Fruit fly (Drosophila melanogaster): ENCODE results near the gene Arl1.

The Arl1 gene

dm6 chr3L:15956448-15957010 is 26.4 kb upstream of the Arl1 start, which contains the start of gene elgi (continued):
- TF ChIP-seq CG6808 (GFP tag; optimal IDR thresholded peaks at IDR 0.05), result peak; percentile 42

DNA sequence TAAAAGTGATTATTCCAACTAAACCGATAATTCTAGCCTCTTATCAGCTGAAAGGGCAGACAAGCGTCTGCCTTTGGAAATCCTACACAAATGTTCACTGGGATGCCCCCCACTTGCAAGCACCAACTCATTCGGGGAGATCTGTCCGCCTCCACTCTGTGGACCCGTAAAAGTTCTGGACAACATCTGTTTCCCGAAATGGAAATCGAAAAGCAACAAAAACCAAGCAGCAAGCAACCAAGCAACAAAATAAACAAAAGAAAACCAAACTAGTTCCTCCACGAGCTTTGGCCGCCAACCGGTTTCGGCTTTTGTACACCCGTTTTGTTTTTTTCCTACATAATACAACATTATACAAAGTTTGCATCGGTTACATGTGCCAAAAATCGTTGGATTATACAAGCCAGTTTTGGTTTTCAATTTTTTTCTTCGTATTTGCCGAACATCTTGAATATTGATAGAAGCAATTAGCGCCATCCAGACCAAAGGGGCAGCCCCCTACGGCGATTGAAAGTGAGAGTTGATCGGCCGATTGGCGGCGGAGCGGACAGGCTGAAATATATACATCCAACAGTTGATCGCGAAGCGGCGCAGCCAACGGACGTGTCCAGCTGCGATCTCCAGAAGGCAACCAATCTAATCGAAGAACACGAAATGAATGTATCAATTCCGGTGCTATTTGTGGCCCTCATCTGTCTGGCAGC is 24.2 kb upstream of the Arl1 start, which contains the start of gene CG17032:
TSS of gene CG17032 (plus strand) at position 232 of the 704 bp plus-strand sequence.
- TF ChIP-seq ss (GFP tag; optimal IDR thresholded peaks at IDR 0.05) (peak in 1 of 2 experiments; percentile 49), CG10669 (GFP tag; optimal IDR thresholded peaks at IDR 0.05) (no peak), CG1621 (tag; optimal IDR thresholded peaks at IDR 0.05) (peak; percentile 81), dsx (GFP tag; optimal IDR thresholded peaks at IDR 0.05; ENCODE audit: poor library complexity, severe bottlenecking) (peak; percentile 94), eg (GFP tag; IDR thresholded peaks at IDR 0.05) (0 out of 3 replicates have a peak, but pooled peaks have one; percentile 16), net (GFP tag; optimal IDR thresholded peaks at IDR 0.05) (peak; percentile 29), Lpt (GFP tag; optimal IDR thresholded peaks at IDR 0.05) (peak; percentile 35), CG6854 (GFP tag; optimal IDR thresholded peaks at IDR 0.05) (peak; percentile 68), Sox102F (GFP tag; optimal IDR thresholded peaks at IDR 0.05) (peak; percentile 18), Blimp-1 (GFP tag; optimal IDR thresholded peaks at IDR 0.05) (peak; percentile 99), Eip78C (GFP tag) (peak; percentile 83), Gug (GFP tag; IDR thresholded peaks at IDR 0.05) (no peak), CG34406 (GFP tag; optimal IDR thresholded peaks at IDR 0.05) (no peak)

DNA sequence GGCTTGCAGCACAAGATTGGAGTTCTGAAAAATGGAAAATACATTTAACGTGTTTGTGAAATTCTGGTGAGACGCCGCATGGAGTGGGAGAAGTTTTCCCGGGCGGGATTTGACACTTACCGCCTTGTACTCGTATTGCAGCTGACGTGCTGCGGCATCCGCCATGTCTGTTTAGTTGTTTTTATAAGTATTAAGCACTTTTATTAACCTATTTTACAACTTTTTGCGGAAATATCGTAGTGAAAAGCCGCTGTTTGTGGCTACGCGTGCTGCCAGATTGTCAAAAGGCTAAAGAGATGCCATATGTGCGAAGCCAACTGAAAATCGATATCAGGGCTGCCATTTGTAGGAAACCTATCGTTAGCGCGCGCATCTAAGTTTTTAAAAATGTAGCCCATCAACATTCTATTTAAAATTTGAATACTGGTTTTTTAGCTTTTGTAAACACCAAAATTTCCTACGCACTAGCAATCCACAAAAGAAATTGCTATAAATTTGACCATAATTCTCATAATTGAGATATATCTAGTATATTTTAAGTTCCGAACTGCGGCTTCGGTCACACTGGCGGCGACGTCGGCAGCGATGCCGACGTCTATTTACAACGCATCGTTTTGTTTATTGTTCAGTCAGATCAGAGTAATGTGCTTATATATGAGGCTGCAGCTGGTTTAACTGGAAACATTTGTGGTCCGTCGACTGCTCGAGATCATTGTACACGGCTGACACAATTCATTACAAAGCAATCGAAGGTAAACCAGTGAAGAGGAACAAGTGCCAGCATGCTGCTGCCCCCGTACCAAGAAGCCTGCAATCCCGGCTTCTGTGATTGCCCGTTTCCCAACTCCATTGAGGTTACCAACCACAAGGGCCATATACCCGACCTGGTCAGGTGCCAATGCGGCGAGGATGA is 15.1 kb upstream of the Arl1 start, which contains the start of the genes Brr2 and CG10516:
TSS of gene Brr2 (minus strand) at position 285 of the 913 bp plus-strand sequence.
TSS of gene CG10516 (plus strand) at position 617 of the 913 bp plus-strand sequence.
- no peak for TF ChIP-seq CG8632 (GFP tag; optimal IDR thresholded peaks at IDR 0.05)
- TF ChIP-seq CG6276 (GFP tag; optimal IDR thresholded peaks at IDR 0.05), result no peak
- no peak for TF ChIP-seq CG34406 (GFP tag; optimal IDR thresholded peaks at IDR 0.05)
- no peak for TF ChIP-seq eg (GFP tag; IDR thresholded peaks at IDR 0.05)
- TF ChIP-seq Blimp-1 (GFP tag; optimal IDR thresholded peaks at IDR 0.05), result no peak
- TF ChIP-seq CG7368 (GFP tag; optimal IDR thresholded peaks at IDR 0.05), result no peak
- peak; percentile 28 for TF ChIP-seq CG8319 (GFP tag; optimal IDR thresholded peaks at IDR 0.05)
- TF ChIP-seq Gug (GFP tag; IDR thresholded peaks at IDR 0.05), result no peak
- TF ChIP-seq fkh (GFP tag; optimal IDR thresholded peaks at IDR 0.05), result peak; percentile 98
- TF ChIP-seq Ets21C (GFP tag; optimal IDR thresholded peaks at IDR 0.05), result no peak
- TF ChIP-seq CG6808 (GFP tag; optimal IDR thresholded peaks at IDR 0.05), result no peak
- no peak for TF ChIP-seq CG3919 (GFP tag; optimal IDR thresholded peaks at IDR 0.05)
- TF ChIP-seq CG10631 (GFP tag; optimal IDR thresholded peaks at IDR 0.05), result no peak
- TF ChIP-seq Hr39 (GFP tag; optimal IDR thresholded peaks at IDR 0.05), result no peak
- no peak for TF ChIP-seq Sox102F (GFP tag; optimal IDR thresholded peaks at IDR 0.05)
- peak; percentile 31 for TF ChIP-seq CG31627 (GFP tag; optimal IDR thresholded peaks at IDR 0.05)
- TF ChIP-seq OdsH (GFP tag; optimal IDR thresholded peaks at IDR 0.05), result no peak
- no peak for TF ChIP-seq Ets96B (tag; optimal IDR thresholded peaks at IDR 0.05)
- TF ChIP-seq Lpt (GFP tag; optimal IDR thresholded peaks at IDR 0.05), result no peak
- TF ChIP-seq cyc (GFP tag; optimal IDR thresholded peaks at IDR 0.05), result no peak
- no peak for TF ChIP-seq net (GFP tag; optimal IDR thresholded peaks at IDR 0.05)
- no peak for TF ChIP-seq CG6792 (GFP tag; optimal IDR thresholded peaks at IDR 0.05)
- TF ChIP-seq Sox14 (GFP tag; optimal IDR thresholded peaks at IDR 0.05), result peak; percentile 54
- TF ChIP-seq CG3032 (tag; optimal IDR thresholded peaks at IDR 0.05), result peak; percentile 29
- no peak for TF ChIP-seq dac (GFP tag; optimal IDR thresholded peaks at IDR 0.05)
- no peak for TF ChIP-seq Eip75B (GFP tag; optimal IDR thresholded peaks at IDR 0.05)
- no peak for TF ChIP-seq CG11902 (GFP tag; optimal IDR thresholded peaks at IDR 0.05)
- no peak for TF ChIP-seq CG6163 (GFP tag; IDR thresholded peaks at IDR 0.05)
- TF ChIP-seq topi (GFP tag; optimal IDR thresholded peaks at IDR 0.05), result no peak
- TF ChIP-seq lz (GFP tag; optimal IDR thresholded peaks at IDR 0.05), result no peak
- no peak for TF ChIP-seq Eip93F (GFP tag; optimal IDR thresholded peaks at IDR 0.05)
- no peak for TF ChIP-seq CG8119 (GFP tag; IDR thresholded peaks at IDR 0.05)
- TF ChIP-seq esn (GFP tag; optimal IDR thresholded peaks at IDR 0.05), result peak; percentile 33
- peak in 1 of 2 experiments; percentile 37 for TF ChIP-seq ss (GFP tag; optimal IDR thresholded peaks at IDR 0.05)
- no peak for TF ChIP-seq vri (GFP tag; optimal IDR thresholded peaks at IDR 0.05)
- no peak for TF ChIP-seq CG32006 (GFP tag; optimal IDR thresholded peaks at IDR 0.05)
- no peak for TF ChIP-seq Eip78C (GFP tag)
- no peak for TF ChIP-seq CG11762 (GFP tag; optimal IDR thresholded peaks at IDR 0.05; ENCODE audit: insufficient read depth)

Measured in whole organism, prepupa.